Worm (Caenorhabditis elegans) whole organism, L1 larva: ENCODE results near the gene hpx-2.

Experiments
- C04F5.9 ChIP-seq: sonication (generic microtip); optimal IDR thresholded peaks from 2 replicates; lab custom pipeline; 2016; ENCODE audit warnings: missing genetic modification characterization, missing compliant biosample characterization
- F16B12.6 ChIP-seq: fragments of 150-350 bp; optimal IDR thresholded peaks from 2 replicates; lab custom pipeline; 2014; ENCODE audit warnings: missing biosample characterization, missing genetic modification characterization
- alr-1 ChIP-seq: fragments of 200-800 bp; sonication (Bioruptor generic); optimal IDR thresholded peaks from 2 replicates; lab custom pipeline; 2018; ENCODE audit warnings: borderline replicate concordance, mild to moderate bottlenecking, missing genetic modification characterization, missing compliant biosample characterization
- aly-2 ChIP-seq: fragments of 150-350 bp; optimal IDR thresholded peaks from 2 replicates; lab custom pipeline; 2014; ENCODE audit warnings: missing biosample characterization, missing genetic modification characterization
- ama-1 ChIP-seq: fragments of 150-350 bp; optimal IDR thresholded peaks from 2 replicates; lab custom pipeline; 2014
- blmp-1 ChIP-seq: fragments of 150-350 bp; optimal IDR thresholded peaks from 2 replicates; lab custom pipeline; 2014; ENCODE audit warnings: missing biosample characterization, missing genetic modification characterization
- ceh-63 ChIP-seq: fragments of 200-800 bp; sonication (Bioruptor generic); optimal IDR thresholded peaks from 2 replicates; lab custom pipeline; 2018; ENCODE audit warnings: mild to moderate bottlenecking, missing genetic modification characterization, missing compliant biosample characterization
- dpl-1 ChIP-seq, 3 experiments: fragments of 150-350 bp in 2 of 3; sonication (generic microtip) in 1 of 3; optimal IDR thresholded peaks; 2 replicates each; lab custom pipeline; 2014 to 2017; ENCODE audit warnings: missing biosample characterization in 3 of 3, missing genetic modification characterization in 3 of 3, missing genetic modification reagents in 3 of 3
- efl-1 ChIP-seq, 4 experiments: fragments of 150-350 bp; optimal IDR thresholded peaks in 3 of 4; peaks in 1 of 4; 1 replicate in 1 of 4; 2 replicates in 3 of 4; lab custom pipeline; 2014; ENCODE audit warnings: missing biosample characterization in 2 of 4, missing genetic modification characterization in 2 of 4, missing genetic modification reagents in 2 of 4
- efl-3 ChIP-seq: fragments of 200-800 bp; sonication (Bioruptor generic); optimal IDR thresholded peaks from 2 replicates; lab custom pipeline; 2018; ENCODE audit warnings: mild to moderate bottlenecking, missing genetic modification characterization, missing compliant biosample characterization
- egl-27 ChIP-seq, 2 experiments: fragments of 150-350 bp in 1 of 2; sonication (generic microtip); optimal IDR thresholded peaks; 3 replicates each; lab custom pipeline; 2017 to 2018; ENCODE audit warnings: missing biosample characterization in 2 of 2, missing genetic modification characterization in 2 of 2, missing genetic modification reagents in 2 of 2
- elt-2 ChIP-seq: sonication (generic microtip); optimal IDR thresholded peaks from 2 replicates; lab custom pipeline; 2016; ENCODE audit warnings: missing genetic modification characterization, mild to moderate bottlenecking, inconsistent platforms, missing compliant biosample characterization, missing genetic modification reagents
- elt-3 ChIP-seq, 6 experiments: fragments of 150-350 bp in 1 of 6; sonication (generic microtip); optimal IDR thresholded peaks; 2 replicates each; lab custom pipeline; 2017 to 2018; ENCODE audit warnings: missing biosample characterization in 6 of 6, missing genetic modification characterization in 6 of 6, inconsistent platforms in 1 of 6
- fkh-10 ChIP-seq: sonication (generic microtip); optimal IDR thresholded peaks from 2 replicates; lab custom pipeline; 2017; ENCODE audit warnings: missing biosample characterization, missing genetic modification reagents, missing genetic modification characterization
- fkh-4 ChIP-seq: sonication (generic microtip); optimal IDR thresholded peaks from 2 replicates; lab custom pipeline; 2016; ENCODE audit warnings: missing compliant biosample characterization, missing genetic modification characterization, borderline replicate concordance
- fkh-8 ChIP-seq: sonication (generic microtip); optimal IDR thresholded peaks from 2 replicates; lab custom pipeline; 2016; ENCODE audit warnings: mild to moderate bottlenecking, missing genetic modification characterization, missing compliant biosample characterization
- fos-1 ChIP-seq: fragments of 150-350 bp; optimal IDR thresholded peaks from 2 replicates; lab custom pipeline; 2014; ENCODE audit warnings: missing biosample characterization, missing genetic modification characterization
- hlh-17 ChIP-seq: fragments of 200-800 bp; sonication (Bioruptor generic); optimal IDR thresholded peaks from 2 replicates; lab custom pipeline; 2018; ENCODE audit warnings: missing genetic modification characterization, mild to moderate bottlenecking, missing compliant biosample characterization, moderate library complexity, borderline replicate concordance
- hlh-4 ChIP-seq: sonication (generic microtip); optimal IDR thresholded peaks from 2 replicates; lab custom pipeline; 2016; ENCODE audit warnings: mild to moderate bottlenecking, missing genetic modification characterization, missing compliant biosample characterization
- hpl-2 ChIP-seq: fragments of 150-350 bp; optimal IDR thresholded peaks from 2 replicates; lab custom pipeline; 2014; ENCODE audit warnings: missing biosample characterization, missing genetic modification reagents, missing genetic modification characterization
- irx-1 ChIP-seq: sonication (generic microtip); optimal IDR thresholded peaks from 2 replicates; lab custom pipeline; 2016; ENCODE audit warnings: missing genetic modification characterization, missing compliant biosample characterization
- jun-1 ChIP-seq: fragments of 150-350 bp; optimal IDR thresholded peaks from 2 replicates; lab custom pipeline; 2014; ENCODE audit warnings: missing biosample characterization, missing genetic modification reagents, missing genetic modification characterization
- lin-14 ChIP-seq: fragments of 200-800 bp; sonication (Bioruptor generic); optimal IDR thresholded peaks from 2 replicates; lab custom pipeline; 2018; ENCODE audit warnings: mild to moderate bottlenecking, missing genetic modification characterization, moderate library complexity, missing compliant biosample characterization
- lin-15B ChIP-seq: fragments of 150-350 bp; sonication (generic microtip); optimal IDR thresholded peaks from 3 replicates; lab custom pipeline; 2014; ENCODE audit warnings: missing biosample characterization, missing genetic modification characterization
- lin-35 ChIP-seq, 2 experiments: fragments of 150-350 bp; optimal IDR thresholded peaks; 2 replicates each; lab custom pipeline; 2014; ENCODE audit warnings: missing biosample characterization in 2 of 2, missing genetic modification characterization in 2 of 2, missing genetic modification reagents in 2 of 2
- lir-3 ChIP-seq: sonication (generic microtip); optimal IDR thresholded peaks from 2 replicates; lab custom pipeline; 2016; ENCODE audit warnings: mild to moderate bottlenecking, missing genetic modification characterization, moderate library complexity, missing compliant biosample characterization; ENCODE audit not compliant: poor library complexity
- mdl-1 ChIP-seq, 2 experiments: fragments of 150-350 bp; optimal IDR thresholded peaks; 2 replicates each; lab custom pipeline; 2014 to 2017; ENCODE audit warnings: missing biosample characterization in 2 of 2, missing genetic modification characterization in 2 of 2, inconsistent platforms in 1 of 2
- mef-2 ChIP-seq: fragments of 150-350 bp; optimal IDR thresholded peaks from 2 replicates; lab custom pipeline; 2014; ENCODE audit warnings: missing biosample characterization, missing genetic modification characterization
- mep-1 ChIP-seq: fragments of 150-350 bp; optimal IDR thresholded peaks from 2 replicates; lab custom pipeline; 2014; ENCODE audit warnings: missing biosample characterization, missing genetic modification characterization
- nhr-11 ChIP-seq: fragments of 150-350 bp; optimal IDR thresholded peaks from 2 replicates; lab custom pipeline; 2014; ENCODE audit warnings: missing biosample characterization, missing genetic modification characterization
- nhr-19 ChIP-seq: fragments of 200-800 bp; sonication (Bioruptor generic); conservative IDR thresholded peaks from 2 replicates; pipeline ENCODE4 v1.3.6; 2022; ENCODE audit warnings: missing genetic modification characterization, missing compliant biosample characterization
- nhr-28 ChIP-seq: fragments of 150-350 bp; optimal IDR thresholded peaks from 2 replicates; lab custom pipeline; 2014; ENCODE audit warnings: missing biosample characterization, missing genetic modification characterization
- nhr-77 ChIP-seq: fragments of 150-350 bp; optimal IDR thresholded peaks from 2 replicates; lab custom pipeline; 2014; ENCODE audit warnings: missing biosample characterization, missing genetic modification characterization
- nhr-84 ChIP-seq: sonication (generic microtip); optimal IDR thresholded peaks from 2 replicates; lab custom pipeline; 2017; ENCODE audit warnings: missing biosample characterization, missing genetic modification characterization
- pag-3 ChIP-seq: sonication (generic microtip); optimal IDR thresholded peaks from 2 replicates; lab custom pipeline; 2017; ENCODE audit warnings: missing genetic modification characterization, mild to moderate bottlenecking, missing compliant biosample characterization, antibody characterized with exemption, borderline replicate concordance; ENCODE audit not compliant: insufficient read depth
- pax-3 ChIP-seq: fragments of 200-800 bp; sonication (Bioruptor generic); optimal IDR thresholded peaks from 2 replicates; lab custom pipeline; 2018; ENCODE audit warnings: mild to moderate bottlenecking, missing genetic modification characterization, moderate library complexity, missing compliant biosample characterization
- skn-1 ChIP-seq: fragments of 150-350 bp; optimal IDR thresholded peaks from 2 replicates; lab custom pipeline; 2014; ENCODE audit warnings: missing biosample characterization, missing genetic modification characterization
- snpc-4 ChIP-seq: fragments of 150-350 bp; optimal IDR thresholded peaks from 2 replicates; lab custom pipeline; 2014; ENCODE audit warnings: missing biosample characterization, missing genetic modification characterization
- snu-23 ChIP-seq: sonication (generic microtip); optimal IDR thresholded peaks from 2 replicates; lab custom pipeline; 2016; ENCODE audit warnings: missing genetic modification characterization, missing compliant biosample characterization
- sox-4 ChIP-seq: sonication (generic microtip); optimal IDR thresholded peaks from 2 replicates; lab custom pipeline; 2016; ENCODE audit warnings: missing genetic modification characterization, missing compliant biosample characterization
- sup-37 ChIP-seq: fragments of 200-800 bp; sonication (Bioruptor generic); optimal IDR thresholded peaks from 2 replicates; lab custom pipeline; 2018; ENCODE audit warnings: mild to moderate bottlenecking, missing genetic modification characterization, missing compliant biosample characterization
- swsn-7 ChIP-seq: sonication (generic microtip); optimal IDR thresholded peaks from 2 replicates; lab custom pipeline; 2016; ENCODE audit warnings: missing genetic modification characterization, missing compliant biosample characterization
- tbx-2 ChIP-seq: sonication (generic microtip); optimal IDR thresholded peaks from 2 replicates; lab custom pipeline; 2016; ENCODE audit warnings: missing genetic modification characterization, missing compliant biosample characterization
- tlp-1 ChIP-seq: fragments of 150-350 bp; optimal IDR thresholded peaks from 2 replicates; lab custom pipeline; 2014; ENCODE audit warnings: missing biosample characterization, missing genetic modification characterization
- unc-30 ChIP-seq: sonication (generic microtip); optimal IDR thresholded peaks from 2 replicates; lab custom pipeline; 2017; ENCODE audit warnings: missing biosample characterization, missing genetic modification characterization
- unc-98 ChIP-seq: fragments of 200-800 bp; sonication (Bioruptor generic); IDR thresholded peaks from 2 replicates; pipeline ENCODE4 v1.3.6; 2022; ENCODE audit warnings: missing genetic modification characterization, missing compliant biosample characterization
- xbp-1 ChIP-seq: sonication (generic microtip); optimal IDR thresholded peaks from 2 replicates; lab custom pipeline; 2016; ENCODE audit warnings: missing genetic modification characterization, missing compliant biosample characterization
- zag-1 ChIP-seq: fragments of 150-350 bp; optimal IDR thresholded peaks from 2 replicates; lab custom pipeline; 2014; ENCODE audit warnings: missing biosample characterization, missing genetic modification characterization
- zip-4 ChIP-seq: fragments of 200-800 bp; sonication (Bioruptor generic); optimal IDR thresholded peaks from 2 replicates; lab custom pipeline; 2018; ENCODE audit warnings: mild to moderate bottlenecking, missing genetic modification characterization, moderate library complexity, missing compliant biosample characterization
- ztf-11 ChIP-seq, 2 experiments: sonication (generic microtip); optimal IDR thresholded peaks; 2 replicates each; lab custom pipeline; 2016 to 2017; ENCODE audit warnings: missing genetic modification characterization in 2 of 2, missing biosample characterization in 1 of 2, missing compliant biosample characterization in 1 of 2
- ztf-4 ChIP-seq: fragments of 150-350 bp; optimal IDR thresholded peaks from 2 replicates; lab custom pipeline; 2014; ENCODE audit warnings: missing biosample characterization, missing genetic modification characterization

Gene hpx-2

ce11 chrV:13818824-13819408 is 31.4 kb upstream of the hpx-2 start, which contains the start of gene sel-10:
Gene sel-10, plus strand, starts transcription at chrV:13819361.
- peak; percentile 73 for TF ChIP-seq snpc-4
- TF ChIP-seq snu-23 (GFP tag; lab: Kevin White, UChicago) = peak; percentile 81
- TF ChIP-seq hpl-2 (GFP tag; lab: Kevin White, UChicago) = no peak
- TF ChIP-seq fos-1 (tag; lab: Kevin White, UChicago) = no peak
- TF ChIP-seq unc-30 (tag; lab: Kevin White, UChicago) = no peak
- TF ChIP-seq efl-3 (GFP tag; lab: Kevin White, UChicago) = no peak
- no peak for TF ChIP-seq hlh-4 (tag; lab: Kevin White, UChicago)
- TF ChIP-seq sup-37 (GFP tag; lab: Kevin White, UChicago) = peak; percentile 6
- TF ChIP-seq ztf-4 = no peak
- TF ChIP-seq efl-1 (optimal IDR thresholded peaks at IDR 0.05; lab: Kevin White, UChicago) = peak; percentile 75 to 81
- TF ChIP-seq efl-1 (GFP tag; optimal IDR thresholded peaks at IDR 0.05 in 1 of 2; lab: Kevin White, UChicago) = peak; percentile 71 to 98
- peak; percentile 41 for TF ChIP-seq zip-4 (GFP tag; lab: Kevin White, UChicago)
- TF ChIP-seq lir-3 (tag; lab: Kevin White, UChicago) = peak; percentile 57
- no peak for TF ChIP-seq C04F5.9 (tag; lab: Kevin White, UChicago)
- peak; percentile 55 for TF ChIP-seq nhr-77 (tag; lab: Kevin White, UChicago)
- TF ChIP-seq nhr-19 (GFP tag; lab: Robert Waterston, UW) = peak; percentile 82
- TF ChIP-seq irx-1 (tag; lab: Kevin White, UChicago) = peak; percentile 64
- TF ChIP-seq xbp-1 (tag; lab: Kevin White, UChicago) = peak; percentile 75
- peak; percentile 2 for TF ChIP-seq F16B12.6 (tag; lab: Kevin White, UChicago)
- TF ChIP-seq mep-1 (tag; lab: Kevin White, UChicago) = peak; percentile 95
- TF ChIP-seq hlh-17 = no peak
- no peak for TF ChIP-seq zag-1 (tag; lab: Kevin White, UChicago)
- peak; percentile 79 for TF ChIP-seq pax-3
- no peak for TF ChIP-seq nhr-84 (tag; lab: Kevin White, UChicago)
- TF ChIP-seq skn-1 (tag; lab: Kevin White, UChicago) = peak; percentile 51
- peak; percentile 78 to 84 for TF ChIP-seq lin-35 (GFP tag; optimal IDR thresholded peaks at IDR 0.05; lab: Kevin White, UChicago)
- peak; percentile 43 for TF ChIP-seq elt-2 (tag; lab: Kevin White, UChicago)
- peak; percentile 88 for TF ChIP-seq lin-14 (GFP tag; lab: Kevin White, UChicago)
- TF ChIP-seq mdl-1 (tag; optimal IDR thresholded peaks at IDR 0.05; lab: Kevin White, UChicago) = peak in 1 of 2 experiments; percentile 73
- TF ChIP-seq unc-98 (GFP tag; lab: Robert Waterston, UW) = no peak
- TF ChIP-seq fkh-8 = peak; percentile 71
- TF ChIP-seq ama-1 (lab: Kevin White, UChicago) = no peak
- peak; percentile 63 for TF ChIP-seq lin-15B
- TF ChIP-seq aly-2 = peak; percentile 28
- no peak for TF ChIP-seq mef-2
- peak in 1 of 2 experiments; percentile 0 for TF ChIP-seq ztf-11 (tag; optimal IDR thresholded peaks at IDR 0.05; lab: Kevin White, UChicago)
- no peak for TF ChIP-seq nhr-28 (tag; lab: Kevin White, UChicago)
- TF ChIP-seq alr-1 (tag; lab: Kevin White, UChicago) = no peak
- TF ChIP-seq swsn-7 = peak; percentile 85
- TF ChIP-seq ceh-63 = no peak
- peak; percentile 47 to 88 (median 79) for TF ChIP-seq dpl-1 (GFP tag; optimal IDR thresholded peaks at IDR 0.05; lab: Kevin White, UChicago)
- TF ChIP-seq pag-3 (tag; lab: Kevin White, UChicago) = no peak
- peak in 1 of 6 experiments; percentile 75 for TF ChIP-seq elt-3 (tag; optimal IDR thresholded peaks at IDR 0.05; lab: Kevin White, UChicago)
- TF ChIP-seq fkh-10 (GFP tag; lab: Kevin White, UChicago) = no peak
- no peak for TF ChIP-seq fkh-4 (tag; lab: Kevin White, UChicago)
- TF ChIP-seq blmp-1 = peak; percentile 55
- TF ChIP-seq tbx-2 (tag; lab: Kevin White, UChicago) = peak; percentile 77
- no peak for TF ChIP-seq tlp-1 (tag; lab: Kevin White, UChicago)
- peak; percentile 55 for TF ChIP-seq sox-4 (tag; lab: Kevin White, UChicago)
- peak; percentile 9 for TF ChIP-seq nhr-11 (tag; lab: Kevin White, UChicago)
- TF ChIP-seq jun-1 = peak; percentile 50
- TF ChIP-seq egl-27 (tag; optimal IDR thresholded peaks at IDR 0.05; lab: Kevin White, UChicago) = no peak
